Worm (Caenorhabditis elegans) whole organism, L4 larva: Measurements from ENCODE around the gene F32D8.8.
"Not testable (repeated sequence)": the region's sequence is repeated elsewhere in the genome, so short reads cannot be mapped to it uniquely, and the experiment has no call there.

Source experiments
- D1046.2 ChIP-seq: fragments of 200-800 bp; sonication (Bioruptor generic); IDR thresholded peaks from 2 replicates; pipeline ENCODE4 v1.3.6; 2022; ENCODE audit warnings: missing genetic modification characterization, missing compliant biosample characterization
- F44E2.7 ChIP-seq: fragments of 200-800 bp; sonication (Bioruptor generic); IDR thresholded peaks from 2 replicates; pipeline ENCODE4 v2.1.2; 2022; ENCODE audit warnings: missing genetic modification characterization, missing compliant biosample characterization
- T26A8.4 ChIP-seq: fragments of 200-800 bp; sonication (Bioruptor generic); IDR thresholded peaks from 2 replicates; pipeline ENCODE4 v1.3.6; 2022; ENCODE audit warnings: missing genetic modification characterization, missing compliant biosample characterization
- Y48G9A.11 ChIP-seq: fragments of 200-800 bp; sonication (Bioruptor generic); IDR thresholded peaks from 2 replicates; pipeline ENCODE4 v1.3.6; 2022; ENCODE audit warnings: missing genetic modification reagents, missing genetic modification characterization, missing compliant biosample characterization
- ZK337.2 ChIP-seq: fragments of 200-800 bp; sonication (Bioruptor generic); IDR thresholded peaks from 2 replicates; pipeline ENCODE4 v1.3.6; 2022; ENCODE audit warnings: missing genetic modification reagents, missing genetic modification characterization, missing compliant biosample characterization
- aha-1 ChIP-seq: fragments of 150-350 bp; peaks from one replicate; lab custom pipeline; 2014; ENCODE audit warnings: missing biosample characterization, missing genetic modification characterization
- ama-1 ChIP-seq: fragments of 150-350 bp; optimal IDR thresholded peaks from 2 replicates; lab custom pipeline; 2014; ENCODE audit warnings: inconsistent platforms, mixed read lengths
- arid-1 ChIP-seq: fragments of 200-800 bp; sonication (Bioruptor generic); conservative IDR thresholded peaks from 2 replicates; pipeline ENCODE4 v1.3.6; 2022; ENCODE audit warnings: missing genetic modification reagents, missing genetic modification characterization, missing compliant biosample characterization
- ceh-20 ChIP-seq: fragments of 200-800 bp; sonication (Bioruptor generic); IDR thresholded peaks from 2 replicates; pipeline ENCODE4 v1.3.6; 2022; ENCODE audit warnings: missing genetic modification reagents, missing genetic modification characterization, missing compliant biosample characterization
- ceh-44 ChIP-seq: fragments of 200-800 bp; sonication (Bioruptor generic); IDR thresholded peaks from 2 replicates; pipeline ENCODE4 v1.3.6; 2022; ENCODE audit warnings: missing genetic modification reagents, missing genetic modification characterization, missing compliant biosample characterization
- daf-16 ChIP-seq, 3 experiments: sonication (generic microtip); optimal IDR thresholded peaks; 2 replicates each; lab custom pipeline; 2016 to 2017; ENCODE audit warnings: missing genetic modification characterization in 3 of 3, missing genetic modification reagents in 3 of 3, mild to moderate bottlenecking in 2 of 3, missing compliant biosample characterization in 2 of 3, missing biosample characterization in 1 of 3, moderate library complexity in 1 of 3
- dmd-6 ChIP-seq: fragments of 200-800 bp; sonication (Bioruptor generic); IDR thresholded peaks from 2 replicates; pipeline ENCODE4 v1.3.6; 2022; ENCODE audit warnings: missing genetic modification reagents, missing genetic modification characterization, missing compliant biosample characterization
- dmd-8 ChIP-seq: fragments of 200-800 bp; sonication (Bioruptor generic); IDR thresholded peaks from 2 replicates; pipeline ENCODE4 v1.3.6; 2022; ENCODE audit warnings: missing genetic modification characterization, missing compliant biosample characterization
- dmd-9 ChIP-seq: fragments of 200-800 bp; sonication (Bioruptor generic); IDR thresholded peaks from 2 replicates; pipeline ENCODE4 v1.3.6; 2022; ENCODE audit warnings: missing genetic modification reagents, missing genetic modification characterization, missing compliant biosample characterization
- egl-43 ChIP-seq: fragments of 200-800 bp; sonication (Bioruptor generic); IDR thresholded peaks from 2 replicates; pipeline ENCODE4 v1.3.6; 2022; ENCODE audit warnings: missing genetic modification reagents, missing genetic modification characterization, missing compliant biosample characterization
- hif-1 ChIP-seq, 2 experiments: sonication (generic microtip); optimal IDR thresholded peaks; 2 replicates each; lab custom pipeline; 2016 to 2017; ENCODE audit warnings: missing compliant biosample characterization in 2 of 2, missing genetic modification characterization in 2 of 2, missing genetic modification reagents in 2 of 2, missing genotype in 2 of 2, mild to moderate bottlenecking in 1 of 2
- hlh-11 ChIP-seq: fragments of 200-800 bp; sonication (Bioruptor generic); optimal IDR thresholded peaks from 2 replicates; lab custom pipeline; 2018; ENCODE audit warnings: mild to moderate bottlenecking, missing genetic modification characterization, missing compliant biosample characterization
- hlh-30 ChIP-seq: sonication (generic microtip); optimal IDR thresholded peaks from 2 replicates; lab custom pipeline; 2017; ENCODE audit warnings: antibody characterized with exemption, mild to moderate bottlenecking, missing genetic modification characterization, missing compliant biosample characterization; ENCODE audit not compliant: insufficient read depth
- hmg-1.1 ChIP-seq: fragments of 200-800 bp; sonication (Bioruptor generic); IDR thresholded peaks from 2 replicates; pipeline ENCODE4 v1.3.6; 2022; ENCODE audit warnings: missing genetic modification reagents, missing genetic modification characterization, missing compliant biosample characterization
- jun-1 ChIP-seq: fragments of 150-350 bp; optimal IDR thresholded peaks from 2 replicates; lab custom pipeline; 2014; ENCODE audit warnings: missing biosample characterization, missing genetic modification reagents, missing genetic modification characterization
- lim-7 ChIP-seq: fragments of 200-800 bp; sonication (Bioruptor generic); IDR thresholded peaks from 2 replicates; pipeline ENCODE4 v1.3.6; 2022; ENCODE audit warnings: missing genetic modification characterization, missing compliant biosample characterization
- lin-38 ChIP-seq: fragments of 200-800 bp; sonication (Bioruptor generic); IDR thresholded peaks from 2 replicates; pipeline ENCODE4 v1.3.6; 2022; ENCODE audit warnings: missing genetic modification reagents, missing genetic modification characterization, missing compliant biosample characterization
- lsy-2 ChIP-seq, 2 experiments: fragments of 150-350 bp in 1 of 2; sonication (generic microtip) in 1 of 2; optimal IDR thresholded peaks; 2 replicates each; lab custom pipeline; 2014 to 2017; ENCODE audit warnings: missing biosample characterization in 2 of 2, missing genetic modification characterization in 2 of 2
- mdl-1 ChIP-seq, 2 experiments: fragments of 150-350 bp in 1 of 2; sonication (generic microtip) in 1 of 2; optimal IDR thresholded peaks; 2 replicates each; lab custom pipeline; 2014 to 2017; ENCODE audit warnings: missing biosample characterization in 2 of 2, missing genetic modification characterization in 2 of 2
- mdt-29 ChIP-seq: fragments of 200-800 bp; sonication (Bioruptor generic); IDR thresholded peaks from 2 replicates; pipeline ENCODE4 v1.3.6; 2022; ENCODE audit warnings: missing genetic modification reagents, missing genetic modification characterization, missing compliant biosample characterization
- mep-1 ChIP-seq: fragments of 150-350 bp; sonication (generic microtip); optimal IDR thresholded peaks from 3 replicates; lab custom pipeline; 2014; ENCODE audit warnings: missing biosample characterization, missing genetic modification characterization
- nhr-11 ChIP-seq: fragments of 150-350 bp; optimal IDR thresholded peaks from 2 replicates; lab custom pipeline; 2014; ENCODE audit warnings: missing biosample characterization, missing genetic modification characterization
- nhr-28 ChIP-seq: fragments of 150-350 bp; optimal IDR thresholded peaks from 2 replicates; lab custom pipeline; 2014; ENCODE audit warnings: missing biosample characterization, missing genetic modification characterization
- nhr-41 ChIP-seq: fragments of 200-800 bp; sonication (Bioruptor generic); IDR thresholded peaks from 2 replicates; pipeline ENCODE4 v1.3.6; 2022; ENCODE audit warnings: missing genetic modification reagents, missing genetic modification characterization, missing compliant biosample characterization
- nhr-76 ChIP-seq: fragments of 150-350 bp; optimal IDR thresholded peaks from 2 replicates; lab custom pipeline; 2014; ENCODE audit warnings: missing biosample characterization, missing genetic modification characterization
- nhr-77 ChIP-seq: fragments of 150-350 bp; optimal IDR thresholded peaks from 2 replicates; lab custom pipeline; 2014; ENCODE audit warnings: missing biosample characterization, missing genetic modification characterization
- pha-4 ChIP-seq, 2 experiments: fragments of 150-350 bp in 1 of 2; fragments of 200-800 bp in 1 of 2; sonication (Bioruptor generic) in 1 of 2; IDR thresholded peaks in 1 of 2; optimal IDR thresholded peaks in 1 of 2; 2 replicates each; pipeline versions ENCODE4 v1.3.6 to Lab custom; 2014 to 2022; ENCODE audit warnings: missing genetic modification characterization in 2 of 2, missing genetic modification reagents in 2 of 2, missing biosample characterization in 1 of 2, missing compliant biosample characterization in 1 of 2
- rbr-2 ChIP-seq: sonication (generic microtip); optimal IDR thresholded peaks from 2 replicates; lab custom pipeline; 2016; ENCODE audit warnings: missing genotype, missing genetic modification characterization, missing compliant biosample characterization
- saeg-2 ChIP-seq: fragments of 200-800 bp; sonication (Bioruptor generic); IDR thresholded peaks from 2 replicates; pipeline ENCODE4 v1.3.6; 2022; ENCODE audit warnings: missing genetic modification reagents, missing genetic modification characterization, missing compliant biosample characterization
- set-16 ChIP-seq: fragments of 200-800 bp; sonication (Bioruptor generic); IDR thresholded peaks from 2 replicates; pipeline ENCODE4 v1.3.6; 2022; ENCODE audit warnings: missing genetic modification reagents, missing genetic modification characterization, missing compliant biosample characterization
- tra-1 ChIP-seq: fragments of 200-800 bp; sonication (Bioruptor generic); IDR thresholded peaks from 2 replicates; pipeline ENCODE4 v1.3.6; 2022; ENCODE audit warnings: missing genetic modification reagents, missing genetic modification characterization, missing compliant biosample characterization
- unc-62 ChIP-seq, 3 experiments: fragments of 150-350 bp in 1 of 3; sonication (generic microtip); optimal IDR thresholded peaks in 2 of 3; peaks in 1 of 3; 1 replicate in 1 of 3; 2 replicates in 2 of 3; lab custom pipeline; 2014 to 2017; ENCODE audit warnings: missing biosample characterization in 3 of 3, missing genetic modification characterization in 3 of 3, missing genetic modification reagents in 3 of 3, missing genotype in 1 of 3
- vab-7 ChIP-seq: fragments of 200-800 bp; sonication (Bioruptor generic); IDR thresholded peaks from 2 replicates; pipeline ENCODE4 v1.3.6; 2022; ENCODE audit warnings: missing genetic modification reagents, missing genetic modification characterization, missing compliant biosample characterization
- zip-11 ChIP-seq: fragments of 200-800 bp; sonication (Bioruptor generic); IDR thresholded peaks from 2 replicates; pipeline ENCODE4 v1.3.6; 2022; ENCODE audit warnings: missing genetic modification characterization, missing compliant biosample characterization

The F32D8.8 gene

ce11 chrV:10866340-10866739 lies 36.2 kb downstream of the F32D8.8 start:
- TF ChIP-seq mdt-29 (peak; percentile 33; the same call in 1 of the 2 replicates), nhr-41 (GFP tag; lab: Robert Waterston, UW) (0 out of 2 replicates have a peak, but pooled peaks have one; percentile 27), set-16 (GFP tag; lab: Robert Waterston, UW) (peak; percentile 49), egl-43 (GFP tag; lab: Robert Waterston, UW) (peak; percentile 79), hmg-1.1 (GFP tag; lab: Robert Waterston, UW) (peak; percentile 18; the same call in 1 of the 2 replicates), unc-62 (GFP tag; optimal IDR thresholded peaks at IDR 0.05 in 1 of 2; lab: Kevin White, UChicago) (peak in 1 of 2 experiments; percentile 23), D1046.2 (GFP tag; lab: Robert Waterston, UW) (peak; percentile 45; the same call in 1 of the 2 replicates), Y48G9A.11 (0 out of 2 replicates have a peak, but pooled peaks have one; percentile 53), pha-4 (GFP tag; IDR thresholded peaks at IDR 0.05; lab: Robert Waterston, UW) (0 out of 2 replicates have a peak, but pooled peaks have one; percentile 8), dmd-6 (0 out of 2 replicates have a peak, but pooled peaks have one; percentile 5), F44E2.7 (0 out of 2 replicates have a peak, but pooled peaks have one; percentile 56), ceh-20 (GFP tag; lab: Robert Waterston, UW) (0 out of 2 replicates have a peak, but pooled peaks have one; percentile 35), dmd-9 (GFP tag; lab: Robert Waterston, UW) (0 out of 2 replicates have a peak, but pooled peaks have one; percentile 41), saeg-2 (GFP tag; lab: Robert Waterston, UW) (peak; percentile 48; the same call in 1 of the 2 replicates), lim-7 (peak; percentile 16; the same call in 1 of the 2 replicates), dmd-8 (GFP tag; lab: Robert Waterston, UW) (peak; percentile 77)
- TF ChIP-seq unc-62, pha-4 (tag; optimal IDR thresholded peaks at IDR 0.05; lab: Kevin White, UChicago): not testable (repeated sequence)

ce11 chrV:10865599-10865998 lies 37.0 kb downstream of the F32D8.8 start, which contains the start of gene saeg-1:
Gene saeg-1, minus strand, starts transcription at chrV:10865699.
- no peak for TF ChIP-seq aha-1
- no peak for TF ChIP-seq hmg-1.1 (GFP tag; lab: Robert Waterston, UW)
- TF ChIP-seq tra-1: no peak
- no peak for TF ChIP-seq lin-38 (GFP tag; lab: Robert Waterston, UW)
- TF ChIP-seq D1046.2 (GFP tag; lab: Robert Waterston, UW): no peak
- no peak for TF ChIP-seq jun-1 (tag; lab: Kevin White, UChicago)
- TF ChIP-seq zip-11: no peak
- no peak for TF ChIP-seq ceh-44

ce11 chrV:10862457-10863097 lies 40.0 kb downstream of the F32D8.8 start:
- TF ChIP-seq ZK337.2 (GFP tag; lab: Robert Waterston, UW): no peak

- TF ChIP-seq nhr-76 (tag; lab: Kevin White, UChicago) (no peak), rbr-2 (tag; lab: Kevin White, UChicago) (peak; percentile 52), hlh-11 (peak; percentile 42), aha-1 (peak; percentile 13), nhr-28 (tag; lab: Kevin White, UChicago) (peak; percentile 59), mdl-1 (tag; optimal IDR thresholded peaks at IDR 0.05; lab: Kevin White, UChicago) (peak in 1 of 2 experiments; percentile 24), arid-1 (GFP tag; lab: Robert Waterston, UW) (no peak), dmd-8 (GFP tag; lab: Robert Waterston, UW) (no peak), nhr-11 (tag; lab: Kevin White, UChicago) (peak; percentile 15), D1046.2 (GFP tag; lab: Robert Waterston, UW) (no peak), hlh-30 (peak; percentile 75), T26A8.4 (GFP tag; lab: Robert Waterston, UW) (no peak), nhr-77 (tag; lab: Kevin White, UChicago) (peak; percentile 15), lsy-2 (tag; optimal IDR thresholded peaks at IDR 0.05; lab: Kevin White, UChicago) (peak in 1 of 2 experiments; percentile 45), daf-16 (GFP tag; optimal IDR thresholded peaks at IDR 0.05; lab: Kevin White, UChicago) (no peak), daf-16 (tag; optimal IDR thresholded peaks at IDR 0.05; lab: Kevin White, UChicago) (peak; percentile 24), ama-1 (lab: Kevin White, UChicago) (peak; percentile 25), unc-62 (GFP tag; optimal IDR thresholded peaks at IDR 0.05 in 1 of 2; lab: Kevin White, UChicago) (peak in 1 of 2 experiments; percentile 87), unc-62 (tag; optimal IDR thresholded peaks at IDR 0.05; lab: Kevin White, UChicago) (no peak), mep-1 (tag; lab: Kevin White, UChicago) (peak; percentile 47), vab-7 (GFP tag; lab: Robert Waterston, UW) (no peak), dmd-6 (peak; percentile 20), dmd-9 (GFP tag; lab: Robert Waterston, UW) (no peak), hif-1 (tag; optimal IDR thresholded peaks at IDR 0.05; lab: Kevin White, UChicago) (peak in 1 of 2 experiments; percentile 51)
Measured at ce11 chrV:10861611-10862262, 40.8 kb downstream of the F32D8.8 start.
